Worm (Caenorhabditis elegans): ENCODE results near the gene cca-1.

ce11 chrX:7906430-7907014, 30.8 kb upstream of the cca-1 start, which contains the start of gene C39D10.1:
- TF ChIP-seq egl-27 (tag; optimal IDR thresholded peaks at IDR 0.05) = no peak
- no peak for TF ChIP-seq mdl-1 (tag; optimal IDR thresholded peaks at IDR 0.05)
